Fruit fly (Drosophila melanogaster) whole organism: ENCODE measurements around the gene Reg-2.

ENCODE experiments used
- CG8478 ChIP-seq: fragments of >200 bp; optimal IDR thresholded peaks from 2 replicates; lab custom pipeline; 2018; ENCODE audit warnings: inconsistent platforms
- Dll ChIP-seq: fragments of >200 bp; optimal IDR thresholded peaks from 2 replicates; lab custom pipeline; 2017
- EcR ChIP-seq, 2 experiments: fragments of >200 bp; optimal IDR thresholded peaks; 2 replicates each; lab custom pipeline; 2017; ENCODE audit warnings: missing biosample characterization in 2 of 2, missing genetic modification characterization in 2 of 2, missing genetic modification reagents in 2 of 2
- pan ChIP-seq: fragments of >200 bp; optimal IDR thresholded peaks from 2 replicates; lab custom pipeline; 2017
- psq ChIP-seq: fragments of >200 bp; optimal IDR thresholded peaks from 2 replicates; lab custom pipeline; 2017
- usp ChIP-seq: fragments of >200 bp; optimal IDR thresholded peaks from 2 replicates; lab custom pipeline; 2017; ENCODE audit warnings: missing biosample characterization, missing genetic modification characterization, mixed read lengths

DNA sequence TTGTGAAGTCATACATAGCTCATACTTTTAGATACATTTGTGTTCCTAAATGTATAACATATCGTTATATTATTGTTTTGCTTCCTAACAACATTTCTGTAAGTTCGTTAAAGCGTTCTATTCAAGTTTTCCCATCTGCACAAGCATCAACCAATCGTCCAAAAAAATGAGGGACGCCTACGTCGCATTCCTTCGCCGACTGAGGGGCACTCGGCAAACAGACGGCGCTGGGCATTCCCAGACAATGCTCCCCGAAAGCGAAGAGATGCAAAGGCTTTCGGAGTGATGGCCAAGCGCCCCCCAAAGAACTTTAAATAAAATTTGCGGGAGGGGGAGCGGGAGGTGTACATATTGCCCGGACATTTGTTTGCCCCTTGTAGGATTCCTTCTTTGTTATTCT, 4.4 kb upstream of the Reg-2 start:
- TF ChIP-seq usp (GFP tag; lab: Kevin White, UChicago), result no peak
- TF ChIP-seq Dll (lab: Kevin White, UChicago), result no peak
- TF ChIP-seq psq (lab: Kevin White, UChicago), result no peak
- no peak for TF ChIP-seq CG8478 (lab: Kevin White, UChicago)
- no peak for TF ChIP-seq EcR (GFP tag; optimal IDR thresholded peaks at IDR 0.05; lab: Kevin White, UChicago)
- no peak for TF ChIP-seq pan (lab: Kevin White, UChicago)
